Worm (Caenorhabditis elegans) whole organism, L2 larva: ENCODE results near the gene C49F5.8.

Experiments used
- C34F6.9 ChIP-seq: fragments of 150-350 bp; optimal IDR thresholded peaks from 2 replicates; lab custom pipeline; 2014; ENCODE audit warnings: missing biosample characterization, missing genetic modification characterization
- F13H6.1 ChIP-seq: sonication (generic microtip); optimal IDR thresholded peaks from 2 replicates; lab custom pipeline; 2016; ENCODE audit warnings: missing genetic modification characterization, missing compliant biosample characterization
- Y55F3AM.14 ChIP-seq: fragments of 200-800 bp; sonication (Bioruptor generic); optimal IDR thresholded peaks from 2 replicates; lab custom pipeline; 2018; ENCODE audit warnings: mild to moderate bottlenecking, missing genetic modification characterization, missing compliant biosample characterization
- ZK546.5 ChIP-seq: sonication (generic microtip); optimal IDR thresholded peaks from 2 replicates; lab custom pipeline; 2017; ENCODE audit warnings: missing biosample characterization, missing genetic modification characterization
- alr-1 ChIP-seq: fragments of 150-350 bp; optimal IDR thresholded peaks from 2 replicates; lab custom pipeline; 2014; ENCODE audit warnings: missing biosample characterization, missing genetic modification characterization
- aly-2 ChIP-seq: fragments of 150-350 bp; optimal IDR thresholded peaks from 2 replicates; lab custom pipeline; 2014; ENCODE audit warnings: missing biosample characterization, missing genetic modification characterization
- ama-1 ChIP-seq: fragments of 150-350 bp; optimal IDR thresholded peaks from 2 replicates; lab custom pipeline; 2018; ENCODE audit warnings: inconsistent platforms
- blmp-1 ChIP-seq: sonication (generic microtip); optimal IDR thresholded peaks from 2 replicates; lab custom pipeline; 2017; ENCODE audit warnings: missing genetic modification characterization, mild to moderate bottlenecking, missing compliant biosample characterization, antibody characterized with exemption, moderate library complexity; ENCODE audit not compliant: insufficient read depth
- ceh-16 ChIP-seq: fragments of 150-350 bp; optimal IDR thresholded peaks from 2 replicates; lab custom pipeline; 2014; ENCODE audit warnings: missing biosample characterization, missing genetic modification characterization
- dmd-4 ChIP-seq: sonication (generic microtip); optimal IDR thresholded peaks from 2 replicates; lab custom pipeline; 2017; ENCODE audit warnings: missing biosample characterization, missing genetic modification characterization
- egl-27 ChIP-seq: sonication (generic microtip); optimal IDR thresholded peaks from 3 replicates; lab custom pipeline; 2017; ENCODE audit warnings: missing biosample characterization, missing genetic modification reagents, missing genetic modification characterization
- elt-3 ChIP-seq: sonication (generic microtip); optimal IDR thresholded peaks from 2 replicates; lab custom pipeline; 2017; ENCODE audit warnings: missing biosample characterization, missing genetic modification characterization
- gmeb-1 ChIP-seq: fragments of 150-350 bp; optimal IDR thresholded peaks from 2 replicates; lab custom pipeline; 2014; ENCODE audit warnings: missing biosample characterization, missing genetic modification characterization
- lin-11 ChIP-seq: fragments of 150-350 bp; sonication (generic microtip); optimal IDR thresholded peaks from 2 replicates; lab custom pipeline; 2014; ENCODE audit warnings: missing biosample characterization, missing genetic modification characterization, inconsistent platforms, mixed read lengths
- lin-13 ChIP-seq: fragments of 150-350 bp; optimal IDR thresholded peaks from 2 replicates; lab custom pipeline; 2014; ENCODE audit warnings: missing biosample characterization, missing genetic modification reagents, missing genetic modification characterization
- mbf-1 ChIP-seq: sonication (generic microtip); optimal IDR thresholded peaks from 2 replicates; lab custom pipeline; 2017; ENCODE audit warnings: missing biosample characterization, missing genetic modification characterization
- mdl-1 ChIP-seq, 2 experiments: fragments of 150-350 bp in 1 of 2; sonication (generic microtip) in 1 of 2; optimal IDR thresholded peaks; 2 replicates each; lab custom pipeline; 2017; ENCODE audit warnings: missing biosample characterization in 2 of 2, missing genetic modification characterization in 2 of 2
- nhr-10 ChIP-seq: sonication (generic microtip); optimal IDR thresholded peaks from 2 replicates; lab custom pipeline; 2017; ENCODE audit warnings: missing biosample characterization, missing genetic modification characterization
- nhr-12 ChIP-seq: fragments of 150-350 bp; optimal IDR thresholded peaks from 2 replicates; lab custom pipeline; 2014; ENCODE audit warnings: missing biosample characterization, missing genetic modification characterization
- nhr-21 ChIP-seq: fragments of 150-350 bp; optimal IDR thresholded peaks from 2 replicates; lab custom pipeline; 2014; ENCODE audit warnings: missing biosample characterization, missing genetic modification characterization
- nhr-23 ChIP-seq: fragments of 150-350 bp; optimal IDR thresholded peaks from 2 replicates; lab custom pipeline; 2014; ENCODE audit warnings: missing biosample characterization, missing genetic modification reagents, missing genetic modification characterization
- nhr-25 ChIP-seq: fragments of 150-350 bp; sonication (generic microtip); optimal IDR thresholded peaks from 3 replicates; lab custom pipeline; 2014; ENCODE audit warnings: missing biosample characterization, missing genetic modification characterization
- nhr-77 ChIP-seq: fragments of 150-350 bp; optimal IDR thresholded peaks from 2 replicates; lab custom pipeline; 2014; ENCODE audit warnings: missing biosample characterization, missing genetic modification characterization
- sem-4 ChIP-seq: fragments of 150-350 bp; optimal IDR thresholded peaks from 2 replicates; lab custom pipeline; 2014; ENCODE audit warnings: missing biosample characterization, missing genetic modification reagents, missing genetic modification characterization
- skn-1 ChIP-seq: sonication (generic microtip); optimal IDR thresholded peaks from 2 replicates; lab custom pipeline; 2017; ENCODE audit warnings: missing biosample characterization, missing genetic modification characterization
- sma-3 ChIP-seq: sonication (generic microtip); optimal IDR thresholded peaks from 2 replicates; lab custom pipeline; 2016; ENCODE audit warnings: missing genetic modification reagents, missing genetic modification characterization, missing compliant biosample characterization
- unc-55 ChIP-seq: fragments of 150-350 bp; sonication (generic microtip); optimal IDR thresholded peaks from 3 replicates; lab custom pipeline; 2014; ENCODE audit warnings: missing biosample characterization, missing genetic modification reagents, missing genetic modification characterization
- unc-62 ChIP-seq: fragments of 150-350 bp; optimal IDR thresholded peaks from 2 replicates; lab custom pipeline; 2014; ENCODE audit warnings: missing biosample characterization, missing genetic modification reagents, missing genetic modification characterization
- zag-1 ChIP-seq: fragments of 150-350 bp; optimal IDR thresholded peaks from 2 replicates; lab custom pipeline; 2014; ENCODE audit warnings: missing biosample characterization, missing genetic modification characterization
- ztf-1 ChIP-seq: fragments of 200-800 bp; sonication (Bioruptor generic); conservative IDR thresholded peaks from 2 replicates; pipeline ENCODE4 v1.3.6; 2022; ENCODE audit warnings: missing genetic modification characterization, missing compliant biosample characterization
- ztf-11 ChIP-seq: sonication (generic microtip); optimal IDR thresholded peaks from 2 replicates; lab custom pipeline; 2017; ENCODE audit warnings: missing biosample characterization, missing genetic modification characterization
- ztf-4 ChIP-seq: fragments of 150-350 bp; optimal IDR thresholded peaks from 2 replicates; lab custom pipeline; 2014; ENCODE audit warnings: missing biosample characterization, missing genetic modification characterization

C49F5.8 gene

ce11 chrX:11985887-11986286, 25.9 kb downstream of the C49F5.8 start, which contains the start of gene C49F5.5:
Gene C49F5.5 (plus strand): TSS chrX:11986187.
- TF ChIP-seq nhr-77 (tag; lab: Kevin White, UChicago): no peak
- TF ChIP-seq nhr-25 (tag; lab: Kevin White, UChicago): no peak
- no peak for TF ChIP-seq Y55F3AM.14
- TF ChIP-seq alr-1 (tag; lab: Kevin White, UChicago): no peak
- TF ChIP-seq sem-4 (tag; lab: Kevin White, UChicago): no peak
- no peak for TF ChIP-seq nhr-12 (tag; lab: Kevin White, UChicago)
- TF ChIP-seq blmp-1 (tag; lab: Kevin White, UChicago): no peak
- no peak for TF ChIP-seq mbf-1 (tag; lab: Kevin White, UChicago)
- no peak for TF ChIP-seq nhr-21 (tag; lab: Kevin White, UChicago)
- no peak for TF ChIP-seq ztf-4
- no peak for TF ChIP-seq dmd-4 (tag; lab: Kevin White, UChicago)
- no peak for TF ChIP-seq zag-1 (tag; lab: Kevin White, UChicago)
- TF ChIP-seq ztf-1 (GFP tag; lab: Robert Waterston, UW): no peak
- TF ChIP-seq sma-3 (GFP tag; lab: Kevin White, UChicago): no peak
- no peak for TF ChIP-seq F13H6.1
- TF ChIP-seq ZK546.5: no peak
- TF ChIP-seq unc-55 (GFP tag; lab: Kevin White, UChicago): no peak
- no peak for TF ChIP-seq ama-1
- TF ChIP-seq, all 48 proteins: peak for 0

ce11 chrX:11987900-11988364, 28.0 kb downstream of the C49F5.8 start, which contains the start of gene C49F5.6:
Gene C49F5.6 (plus strand): TSS chrX:11988314.
- no peak for TF ChIP-seq sem-4 (tag; lab: Kevin White, UChicago)
- no peak for TF ChIP-seq mdl-1 (tag; optimal IDR thresholded peaks at IDR 0.05; lab: Kevin White, UChicago)
- no peak for TF ChIP-seq egl-27
- TF ChIP-seq sma-3 (GFP tag; lab: Kevin White, UChicago): no peak
- TF ChIP-seq ztf-4: no peak
- no peak for TF ChIP-seq mbf-1 (tag; lab: Kevin White, UChicago)
- TF ChIP-seq zag-1 (tag; lab: Kevin White, UChicago): no peak
- no peak for TF ChIP-seq nhr-25 (tag; lab: Kevin White, UChicago)
- no peak for TF ChIP-seq nhr-23 (tag; lab: Kevin White, UChicago)
- no peak for TF ChIP-seq lin-13 (GFP tag; lab: Kevin White, UChicago)
- no peak for TF ChIP-seq skn-1 (tag; lab: Kevin White, UChicago)
- TF ChIP-seq C34F6.9: no peak

ce11 chrX:11992246-11992645, 32.3 kb downstream of the C49F5.8 start:
- TF ChIP-seq sma-3 (GFP tag; lab: Kevin White, UChicago) (no peak), alr-1 (tag; lab: Kevin White, UChicago) (no peak), F13H6.1 (no peak), aly-2 (no peak), unc-55 (GFP tag; lab: Kevin White, UChicago) (no peak), ztf-11 (tag; lab: Kevin White, UChicago) (no peak), blmp-1 (tag; lab: Kevin White, UChicago) (no peak), nhr-21 (tag; lab: Kevin White, UChicago) (no peak), gmeb-1 (no peak), zag-1 (tag; lab: Kevin White, UChicago) (no peak), elt-3 (tag; lab: Kevin White, UChicago) (no peak), nhr-23 (tag; lab: Kevin White, UChicago) (no peak), dmd-4 (tag; lab: Kevin White, UChicago) (no peak), ztf-1 (GFP tag; lab: Robert Waterston, UW) (no peak), ZK546.5 (no peak), ceh-16 (tag; lab: Kevin White, UChicago) (no peak), egl-27 (no peak), nhr-10 (tag; lab: Kevin White, UChicago) (no peak)
- TF ChIP-seq, all 48 proteins: peak for 0

- TF ChIP-seq aly-2: no peak
- no peak for TF ChIP-seq ama-1
- no peak for TF ChIP-seq sma-3 (GFP tag; lab: Kevin White, UChicago)
- TF ChIP-seq lin-11 (tag; lab: Kevin White, UChicago): no peak
- TF ChIP-seq ceh-16 (tag; lab: Kevin White, UChicago): no peak
- TF ChIP-seq, all 48 proteins: peak for 0
Observed at ce11 chrX:11992778-11993177, 32.8 kb downstream of the C49F5.8 start.

- no peak for TF ChIP-seq zag-1 (tag; lab: Kevin White, UChicago)
- TF ChIP-seq nhr-23 (tag; lab: Kevin White, UChicago): no peak
- no peak for TF ChIP-seq Y55F3AM.14
- no peak for TF ChIP-seq ceh-16 (tag; lab: Kevin White, UChicago)
- TF ChIP-seq sma-3 (GFP tag; lab: Kevin White, UChicago): peak; percentile 24
- no peak for TF ChIP-seq gmeb-1
- TF ChIP-seq unc-62 (GFP tag; lab: Kevin White, UChicago): no peak
- no peak for TF ChIP-seq sem-4 (tag; lab: Kevin White, UChicago)
- no peak for TF ChIP-seq nhr-10 (tag; lab: Kevin White, UChicago)
Observed at ce11 chrX:11993327-11993726, 33.4 kb downstream of the C49F5.8 start.
